Fruit fly (Drosophila melanogaster): ENCODE results near the gene CG31637.

DNA sequence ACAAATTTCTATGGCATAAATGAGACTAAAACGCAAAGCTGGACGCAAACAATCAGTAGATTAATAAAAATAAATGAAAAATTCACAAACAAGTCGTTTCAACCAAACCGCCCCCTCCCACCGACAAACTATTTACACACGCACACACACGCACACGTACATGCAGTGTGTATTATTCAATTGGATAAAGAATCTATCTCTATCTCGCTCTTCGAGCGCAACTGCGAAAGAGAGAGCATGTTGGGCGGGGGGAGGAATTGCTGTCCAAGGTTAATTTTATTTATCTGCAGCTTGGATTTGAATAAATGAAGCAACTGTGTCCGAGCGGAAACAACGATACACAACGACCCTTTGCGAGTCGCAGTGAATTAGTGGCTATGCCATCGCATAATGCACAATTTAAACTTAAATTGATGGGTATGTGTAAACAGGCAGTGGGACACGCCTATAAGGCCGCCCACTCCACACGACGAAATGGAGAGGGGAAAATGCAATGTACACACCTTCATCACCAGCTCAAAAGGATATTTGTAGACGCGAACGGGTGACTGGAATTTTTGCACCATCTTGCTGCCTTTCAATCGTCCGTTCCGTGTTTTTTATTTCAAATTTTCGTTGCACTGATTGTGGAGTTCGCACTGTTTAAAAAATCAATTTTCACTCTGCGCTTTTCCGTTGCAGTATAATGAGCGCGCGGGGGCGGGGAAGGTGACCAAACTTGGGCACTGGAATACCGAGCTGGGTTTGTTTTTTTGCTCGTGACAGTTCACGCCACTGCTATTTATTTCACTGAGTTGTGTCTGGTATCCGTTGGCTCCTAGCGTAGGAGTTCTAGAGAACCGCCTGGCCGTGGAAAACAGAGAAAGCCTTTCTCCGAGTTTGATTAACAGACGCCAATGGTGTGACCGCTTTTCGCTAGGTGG is 43.2 kb upstream of the CG31637 start, which contains the start of gene retm:
- TF ChIP-seq woc (GFP tag; optimal IDR thresholded peaks at IDR 0.05), result no peak
- no peak for TF ChIP-seq Rel (GFP tag; optimal IDR thresholded peaks at IDR 0.05)
- no peak for TF ChIP-seq Rel (tag; optimal IDR thresholded peaks at IDR 0.05)
